Worm (Caenorhabditis elegans) whole organism, L4/young adult: ENCODE measurements around the gene F58H7.5.

Experiments used
- W03F9.2 ChIP-seq: fragments of 150-350 bp; optimal IDR thresholded peaks from 2 replicates; lab custom pipeline; 2014; ENCODE audit warnings: missing biosample characterization, missing genetic modification characterization
- dao-5 ChIP-seq: sonication (generic microtip); optimal IDR thresholded peaks from 2 replicates; lab custom pipeline; 2016; ENCODE audit warnings: missing genotype, missing genetic modification characterization, moderate library complexity, missing compliant biosample characterization
- him-1 ChIP-seq: sonication (generic microtip); optimal IDR thresholded peaks from 2 replicates; lab custom pipeline; 2016; ENCODE audit warnings: missing genotype, missing genetic modification reagents, missing genetic modification characterization, missing compliant biosample characterization

DNA sequence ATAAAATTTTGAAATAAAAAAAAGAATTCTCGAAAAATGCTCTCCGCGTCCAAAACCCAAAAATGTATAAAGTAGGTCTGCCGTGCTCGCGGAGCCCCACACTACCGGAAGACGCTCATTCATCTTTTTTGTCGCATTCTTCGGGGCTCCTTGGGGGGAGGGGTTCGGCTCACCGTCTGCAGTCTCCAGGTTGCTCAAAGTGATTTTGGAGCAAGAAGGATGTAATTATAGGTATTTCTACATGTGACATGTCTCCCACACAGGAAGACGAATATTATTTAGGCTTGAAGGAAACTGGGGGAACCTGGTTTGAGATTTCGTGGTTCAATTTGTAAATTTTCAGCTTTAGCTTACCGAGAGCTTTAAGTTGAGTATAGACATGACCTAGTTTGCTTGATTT lies 15.9 kb downstream of the F58H7.5 start, which contains the start of gene F58H7.1:
- TF ChIP-seq dao-5 (tag; lab: Kevin White, UChicago) (no peak), W03F9.2 (tag; lab: Kevin White, UChicago) (no peak), him-1 (tag; lab: Kevin White, UChicago) (no peak)
